Worm (Caenorhabditis elegans) whole organism, young adult: ENCODE results near the gene C33F10.1.

Experiments used
- B0261.1 ChIP-seq: sonication (generic microtip); optimal IDR thresholded peaks from 2 replicates; lab custom pipeline; 2016; ENCODE audit warnings: mild to moderate bottlenecking, missing genetic modification characterization, moderate library complexity, missing compliant biosample characterization
- D2030.7 ChIP-seq: fragments of 200-800 bp; sonication (Bioruptor generic); IDR thresholded peaks from 2 replicates; pipeline ENCODE4 v1.3.6; 2022; ENCODE audit warnings: missing genetic modification reagents, missing genetic modification characterization, missing compliant biosample characterization
- F10E7.11 ChIP-seq: sonication (generic microtip); optimal IDR thresholded peaks from 2 replicates; lab custom pipeline; 2017; ENCODE audit warnings: mild to moderate bottlenecking, missing genetic modification characterization, moderate library complexity, missing compliant biosample characterization
- F22D6.2 ChIP-seq: sonication (generic microtip); optimal IDR thresholded peaks from 2 replicates; lab custom pipeline; 2016; ENCODE audit warnings: mild to moderate bottlenecking, missing genetic modification characterization, missing compliant biosample characterization
- F52B5.7 ChIP-seq: sonication (generic microtip); optimal IDR thresholded peaks from 2 replicates; lab custom pipeline; 2016; ENCODE audit warnings: mild to moderate bottlenecking, missing genetic modification characterization, missing compliant biosample characterization
- F55B11.4 ChIP-seq: sonication (generic microtip); optimal IDR thresholded peaks from 2 replicates; lab custom pipeline; 2016; ENCODE audit warnings: missing compliant biosample characterization, missing genetic modification characterization, borderline replicate concordance; ENCODE audit not compliant: insufficient read depth
- Y67H2A.10 ChIP-seq: fragments of 200-800 bp; sonication (Bioruptor generic); conservative IDR thresholded peaks from 2 replicates; pipeline ENCODE4 v1.3.6; 2022; ENCODE audit warnings: missing genetic modification reagents, missing genetic modification characterization, missing compliant biosample characterization
- akir-1 ChIP-seq: fragments of 200-800 bp; sonication (Bioruptor generic); optimal IDR thresholded peaks from 2 replicates; lab custom pipeline; 2018; ENCODE audit warnings: mild to moderate bottlenecking, missing genetic modification characterization, moderate library complexity, missing compliant biosample characterization
- ama-1 ChIP-seq, 3 experiments: fragments of 150-350 bp in 1 of 3; sonication (generic microtip) in 2 of 3; optimal IDR thresholded peaks; 2 replicates each; lab custom pipeline; 2014 to 2018; ENCODE audit warnings: missing biosample characterization in 2 of 3, missing genetic modification characterization in 2 of 3, missing genetic modification reagents in 2 of 3
- aptf-3 ChIP-seq: fragments of 200-800 bp; sonication (Bioruptor generic); IDR thresholded peaks from 2 replicates; pipeline ENCODE4 v1.3.6; 2022; ENCODE audit warnings: missing genetic modification characterization, missing compliant biosample characterization
- athp-1 ChIP-seq: sonication (generic microtip); optimal IDR thresholded peaks from 2 replicates; lab custom pipeline; 2017; ENCODE audit warnings: mild to moderate bottlenecking, missing genetic modification characterization, missing compliant biosample characterization
- attf-3 ChIP-seq: fragments of 200-800 bp; sonication (Bioruptor generic); conservative IDR thresholded peaks from 2 replicates; pipeline ENCODE4 v1.3.6; 2022; ENCODE audit warnings: missing genetic modification reagents, missing genetic modification characterization, missing compliant biosample characterization
- attf-5 ChIP-seq: fragments of 200-800 bp; sonication (Bioruptor generic); optimal IDR thresholded peaks from 2 replicates; lab custom pipeline; 2018; ENCODE audit warnings: mild to moderate bottlenecking, missing genetic modification characterization, missing compliant biosample characterization
- bed-1 ChIP-seq: fragments of 200-800 bp; sonication (Bioruptor generic); IDR thresholded peaks from 2 replicates; pipeline ENCODE4 v1.3.6; 2022; ENCODE audit warnings: missing genetic modification reagents, missing genetic modification characterization, missing compliant biosample characterization
- bed-2 ChIP-seq: fragments of 200-800 bp; sonication (Bioruptor generic); IDR thresholded peaks from 2 replicates; pipeline ENCODE4 v1.3.6; 2022; ENCODE audit warnings: missing genetic modification reagents, missing genetic modification characterization, missing compliant biosample characterization
- ccch-3 ChIP-seq: fragments of 200-800 bp; sonication (Bioruptor generic); optimal IDR thresholded peaks from 2 replicates; lab custom pipeline; 2018; ENCODE audit warnings: mild to moderate bottlenecking, missing genetic modification characterization, missing compliant biosample characterization
- cebp-2 ChIP-seq: fragments of 200-800 bp; sonication (Bioruptor generic); IDR thresholded peaks from 2 replicates; pipeline ENCODE4 v1.3.6; 2022; ENCODE audit warnings: missing genetic modification characterization, missing compliant biosample characterization
- ceh-27 ChIP-seq: fragments of 200-800 bp; sonication (Bioruptor generic); optimal IDR thresholded peaks from 2 replicates; lab custom pipeline; 2018; ENCODE audit warnings: mild to moderate bottlenecking, missing genetic modification characterization, moderate library complexity, missing compliant biosample characterization
- ceh-58 ChIP-seq: fragments of 200-800 bp; sonication (Bioruptor generic); IDR thresholded peaks from 2 replicates; pipeline ENCODE4 v1.3.6; 2022; ENCODE audit warnings: missing genetic modification characterization, missing compliant biosample characterization
- chd-7 ChIP-seq: sonication (generic microtip); optimal IDR thresholded peaks from 2 replicates; lab custom pipeline; 2016; ENCODE audit warnings: mild to moderate bottlenecking, missing genetic modification characterization, moderate library complexity, missing compliant biosample characterization
- dpff-1 ChIP-seq: sonication (generic microtip); optimal IDR thresholded peaks from 2 replicates; lab custom pipeline; 2017; ENCODE audit warnings: mild to moderate bottlenecking, missing genetic modification characterization, missing compliant biosample characterization
- efl-1 ChIP-seq: fragments of 150-350 bp; optimal IDR thresholded peaks from 2 replicates; lab custom pipeline; 2014; ENCODE audit warnings: missing biosample characterization, missing genetic modification reagents, missing genetic modification characterization
- gei-17 ChIP-seq: fragments of 200-800 bp; sonication (Bioruptor generic); optimal IDR thresholded peaks from 2 replicates; lab custom pipeline; 2018; ENCODE audit warnings: mild to moderate bottlenecking, missing genetic modification characterization, missing compliant biosample characterization
- him-1 ChIP-seq: sonication (generic microtip); optimal IDR thresholded peaks from 2 replicates; lab custom pipeline; 2016; ENCODE audit warnings: missing genotype, missing genetic modification reagents, missing genetic modification characterization, missing compliant biosample characterization
- hlh-12 ChIP-seq: sonication (generic microtip); optimal IDR thresholded peaks from 2 replicates; lab custom pipeline; 2016; ENCODE audit warnings: missing genetic modification characterization, missing compliant biosample characterization
- hlh-26 ChIP-seq: fragments of 200-800 bp; sonication (Bioruptor generic); conservative IDR thresholded peaks from 2 replicates; pipeline ENCODE4 v1.3.6; 2022; ENCODE audit warnings: missing genetic modification reagents, missing genetic modification characterization, missing compliant biosample characterization
- hmg-1.2 ChIP-seq: fragments of 200-800 bp; sonication (Bioruptor generic); IDR thresholded peaks from 2 replicates; pipeline ENCODE4 v1.3.6; 2022; ENCODE audit warnings: missing genetic modification reagents, missing genetic modification characterization, missing compliant biosample characterization
- let-607 ChIP-seq, 2 experiments: fragments of 200-800 bp in 1 of 2; sonication (Bioruptor generic) in 1 of 2; sonication (generic microtip) in 1 of 2; optimal IDR thresholded peaks; 2 replicates each; lab custom pipeline; 2016 to 2018; ENCODE audit warnings: mild to moderate bottlenecking in 2 of 2, missing compliant biosample characterization in 2 of 2, missing genetic modification characterization in 2 of 2, moderate library complexity in 2 of 2, missing genotype in 1 of 2
- lin-26 ChIP-seq: fragments of 200-800 bp; sonication (Bioruptor generic); IDR thresholded peaks from 2 replicates; pipeline ENCODE4 v1.3.6; 2022; ENCODE audit warnings: missing genetic modification reagents, missing genetic modification characterization, missing compliant biosample characterization
- lir-1 ChIP-seq: fragments of 200-800 bp; sonication (Bioruptor generic); conservative IDR thresholded peaks from 2 replicates; pipeline ENCODE4 v1.3.6; 2022; ENCODE audit warnings: missing genetic modification reagents, missing genetic modification characterization, missing compliant biosample characterization
- lsl-1 ChIP-seq: fragments of 200-800 bp; sonication (Bioruptor generic); optimal IDR thresholded peaks from 2 replicates; lab custom pipeline; 2018; ENCODE audit warnings: mild to moderate bottlenecking, missing genetic modification characterization, moderate library complexity, missing compliant biosample characterization
- madf-10 ChIP-seq: sonication (generic microtip); optimal IDR thresholded peaks from 2 replicates; lab custom pipeline; 2016; ENCODE audit warnings: mild to moderate bottlenecking, missing genetic modification characterization, missing compliant biosample characterization
- madf-3 ChIP-seq: fragments of 200-800 bp; sonication (Bioruptor generic); IDR thresholded peaks from 2 replicates; pipeline ENCODE4 v1.3.6; 2022; ENCODE audit warnings: missing genetic modification reagents, missing genetic modification characterization, missing compliant biosample characterization
- mel-28 ChIP-seq: sonication (generic microtip); optimal IDR thresholded peaks from 2 replicates; lab custom pipeline; 2016; ENCODE audit warnings: borderline replicate concordance, mild to moderate bottlenecking, missing genetic modification characterization, missing compliant biosample characterization
- nfya-1 ChIP-seq: sonication (generic microtip); optimal IDR thresholded peaks from 2 replicates; lab custom pipeline; 2017; ENCODE audit warnings: antibody characterized with exemption, missing compliant biosample characterization, missing genetic modification characterization, borderline replicate concordance; ENCODE audit not compliant: insufficient read depth
- nfya-2 ChIP-seq: fragments of 200-800 bp; sonication (Bioruptor generic); IDR thresholded peaks from 2 replicates; pipeline ENCODE4 v1.3.6; 2022; ENCODE audit warnings: missing genetic modification reagents, missing genetic modification characterization, missing compliant biosample characterization
- nhr-120 ChIP-seq: fragments of 200-800 bp; sonication (Bioruptor generic); IDR thresholded peaks from 2 replicates; pipeline ENCODE4 v1.3.6; 2022; ENCODE audit warnings: missing genetic modification characterization, missing compliant biosample characterization
- nhr-27 ChIP-seq: fragments of 200-800 bp; sonication (Bioruptor generic); optimal IDR thresholded peaks from 2 replicates; lab custom pipeline; 2018; ENCODE audit warnings: mild to moderate bottlenecking, missing genetic modification characterization, moderate library complexity, missing compliant biosample characterization
- pha-4 ChIP-seq: fragments of 150-350 bp; sonication (generic microtip); optimal IDR thresholded peaks from 2 replicates; lab custom pipeline; 2014; ENCODE audit warnings: missing biosample characterization, missing genetic modification reagents, missing genetic modification characterization
- sea-2 ChIP-seq: fragments of 200-800 bp; sonication (Bioruptor generic); IDR thresholded peaks from 2 replicates; pipeline ENCODE4 v1.3.6; 2022; ENCODE audit warnings: missing genetic modification characterization, missing compliant biosample characterization
- snpc-1.3 ChIP-seq: sonication (generic microtip); optimal IDR thresholded peaks from 2 replicates; lab custom pipeline; 2017; ENCODE audit warnings: missing genetic modification characterization, mild to moderate bottlenecking, missing compliant biosample characterization, antibody characterized with exemption, moderate library complexity, missing genotype, missing genetic modification reagents; ENCODE audit not compliant: insufficient read depth
- snpc-3.4 ChIP-seq: sonication (generic microtip); optimal IDR thresholded peaks from 2 replicates; lab custom pipeline; 2017; ENCODE audit warnings: missing genetic modification characterization, mild to moderate bottlenecking, missing compliant biosample characterization, antibody characterized with exemption, moderate library complexity, missing genotype, missing genetic modification reagents
- sptf-2 ChIP-seq: fragments of 200-800 bp; sonication (Bioruptor generic); optimal IDR thresholded peaks from 2 replicates; lab custom pipeline; 2018; ENCODE audit warnings: mild to moderate bottlenecking, missing genetic modification characterization, missing compliant biosample characterization
- tbx-9 ChIP-seq: sonication (generic microtip); optimal IDR thresholded peaks from 2 replicates; lab custom pipeline; 2016; ENCODE audit warnings: borderline replicate concordance, missing genetic modification characterization, inconsistent platforms, missing compliant biosample characterization
- tlf-1 ChIP-seq: fragments of 200-800 bp; sonication (Bioruptor generic); optimal IDR thresholded peaks from 2 replicates; lab custom pipeline; 2018; ENCODE audit warnings: mild to moderate bottlenecking, missing genetic modification characterization, missing compliant biosample characterization
- xnd-1 ChIP-seq: sonication (generic microtip); optimal IDR thresholded peaks from 2 replicates; lab custom pipeline; 2016; ENCODE audit warnings: missing genotype, missing genetic modification reagents, missing genetic modification characterization, missing compliant biosample characterization
- ztf-18 ChIP-seq: sonication (generic microtip); optimal IDR thresholded peaks from 2 replicates; lab custom pipeline; 2016; ENCODE audit warnings: missing genotype, mild to moderate bottlenecking, missing genetic modification characterization, missing compliant biosample characterization
- ztf-25 ChIP-seq: fragments of 200-800 bp; sonication (Bioruptor generic); IDR thresholded peaks from 2 replicates; pipeline ENCODE4 v1.3.6; 2022; ENCODE audit warnings: missing genetic modification reagents, missing genetic modification characterization, missing compliant biosample characterization

C33F10.1 gene

ce11 chrII:4791272-4791671 is 43.6 kb upstream of the C33F10.1 start, which contains the start of gene F26G1.1 (continued):
- peak in 1 of 2 experiments; percentile 34 for TF ChIP-seq let-607 (tag; optimal IDR thresholded peaks at IDR 0.05; lab: Kevin White, UChicago)
- no peak for TF ChIP-seq Y67H2A.10 (GFP tag; lab: Robert Waterston, UW)
- TF ChIP-seq mel-28 (tag; lab: Kevin White, UChicago) = no peak
- TF ChIP-seq ceh-27 (GFP tag; lab: Kevin White, UChicago) = peak; percentile 77
- TF ChIP-seq madf-3 = no peak
- TF ChIP-seq F22D6.2 (tag; lab: Kevin White, UChicago) = peak; percentile 51
- no peak for TF ChIP-seq F52B5.7 (tag; lab: Kevin White, UChicago)
- no peak for TF ChIP-seq sptf-2 (GFP tag; lab: Kevin White, UChicago)
- no peak for TF ChIP-seq hlh-12 (tag; lab: Kevin White, UChicago)
- no peak for TF ChIP-seq nfya-2 (GFP tag; lab: Robert Waterston, UW)
- peak; percentile 1 for TF ChIP-seq him-1 (tag; lab: Kevin White, UChicago)
- no peak for TF ChIP-seq cebp-2 (GFP tag; lab: Robert Waterston, UW)
- TF ChIP-seq lir-1 (GFP tag; lab: Robert Waterston, UW) = peak; percentile 57; the same call in 1 of the 2 replicates
- TF ChIP-seq ccch-3 (GFP tag; lab: Kevin White, UChicago) = no peak
- TF ChIP-seq snpc-3.4 (tag; lab: Kevin White, UChicago) = no peak
- peak; percentile 27; the same call in 1 of the 2 replicates for TF ChIP-seq hmg-1.2 (GFP tag; lab: Robert Waterston, UW)
- TF ChIP-seq attf-5 = peak; percentile 5
- TF ChIP-seq chd-7 = no peak
- TF ChIP-seq attf-3 (GFP tag; lab: Robert Waterston, UW) = peak; percentile 78
- TF ChIP-seq aptf-3 (GFP tag; lab: Robert Waterston, UW) = no peak
- TF ChIP-seq D2030.7 (GFP tag; lab: Robert Waterston, UW) = peak; percentile 41; the same call in 1 of the 2 replicates
- TF ChIP-seq F55B11.4 = no peak
- no peak for TF ChIP-seq athp-1
- TF ChIP-seq pha-4 = no peak
- TF ChIP-seq dpff-1 (tag; lab: Kevin White, UChicago) = no peak
- 0 out of 2 replicates have a peak, but pooled peaks have one; percentile 18 for TF ChIP-seq ztf-25 (GFP tag; lab: Robert Waterston, UW)
- peak; percentile 24 for TF ChIP-seq madf-10
- no peak for TF ChIP-seq snpc-1.3
- peak; percentile 60; the same call in 1 of the 2 replicates for TF ChIP-seq bed-2 (GFP tag; lab: Robert Waterston, UW)
- TF ChIP-seq gei-17 (GFP tag; lab: Kevin White, UChicago) = no peak
- TF ChIP-seq ceh-58 (GFP tag; lab: Robert Waterston, UW) = no peak
- TF ChIP-seq lsl-1 (GFP tag; lab: Kevin White, UChicago) = peak; percentile 43
- no peak for TF ChIP-seq hlh-26 (GFP tag; lab: Robert Waterston, UW)
- peak; percentile 6 for TF ChIP-seq tlf-1
- no peak for TF ChIP-seq nhr-27 (tag; lab: Kevin White, UChicago)
- TF ChIP-seq tbx-9 (tag; lab: Kevin White, UChicago) = no peak
- no peak for TF ChIP-seq nfya-1 (tag; lab: Kevin White, UChicago)
- TF ChIP-seq akir-1 (GFP tag; lab: Kevin White, UChicago) = no peak
- TF ChIP-seq ztf-18 (tag; lab: Kevin White, UChicago) = no peak
- no peak for TF ChIP-seq sea-2 (GFP tag; lab: Robert Waterston, UW)
- TF ChIP-seq B0261.1 (tag; lab: Kevin White, UChicago) = no peak
- TF ChIP-seq ama-1 (optimal IDR thresholded peaks at IDR 0.05; lab: Kevin White, UChicago) = no peak
- TF ChIP-seq ama-1 (GFP tag; optimal IDR thresholded peaks at IDR 0.05; lab: Kevin White, UChicago) = no peak
- TF ChIP-seq xnd-1 (tag; lab: Kevin White, UChicago) = peak; percentile 22
- TF ChIP-seq nhr-120 (GFP tag; lab: Robert Waterston, UW) = no peak
- peak; percentile 1 for TF ChIP-seq F10E7.11
- TF ChIP-seq bed-1 = no peak
- TF ChIP-seq lin-26 (GFP tag; lab: Robert Waterston, UW) = no peak
- peak; percentile 59 for TF ChIP-seq efl-1 (GFP tag; lab: Kevin White, UChicago)
